Fruit fly (Drosophila melanogaster) whole organism, embryonic: Measurements from ENCODE around the gene CG31029.

Experiments
- CG11456 ChIP-seq: fragments of 200-800 bp; sonication (Bioruptor generic); IDR thresholded peaks from 3 replicates; pipeline ENCODE4 v1.3.6; 2022; ENCODE audit warnings: missing biosample characterization, missing genetic modification characterization
- CG15073 ChIP-seq: fragments of 200-800 bp; sonication (Bioruptor generic); optimal IDR thresholded peaks from 2 replicates; lab custom pipeline; 2016; ENCODE audit warnings: missing biosample characterization, missing genetic modification characterization
- Eip74EF ChIP-seq, 2 experiments: fragments of 200-800 bp in 1 of 2; fragments of >200 bp in 1 of 2; sonication (Bioruptor generic) in 1 of 2; optimal IDR thresholded peaks; 2 replicates each; lab custom pipeline; 2017 to 2019; ENCODE audit warnings: missing biosample characterization in 2 of 2, missing genetic modification characterization in 2 of 2, mild to moderate bottlenecking in 1 of 2, moderate library complexity in 1 of 2
- Elba2 ChIP-seq: fragments of 200-800 bp; sonication (Bioruptor generic); optimal IDR thresholded peaks from 3 replicates; lab custom pipeline; 2016; ENCODE audit warnings: missing biosample characterization, missing genetic modification characterization
- Mad ChIP-seq: fragments of 200-800 bp; sonication (Bioruptor generic); optimal IDR thresholded peaks from 2 replicates; lab custom pipeline; 2016; ENCODE audit warnings: missing biosample characterization, missing genetic modification characterization
- NFAT ChIP-seq: fragments of 200-800 bp; sonication (Bioruptor generic); IDR thresholded peaks from 2 replicates; pipeline ENCODE4 v1.3.6; 2022; ENCODE audit warnings: missing biosample characterization, missing genetic modification characterization
- Six4 ChIP-seq: fragments of 200-800 bp; sonication (Bioruptor generic); optimal IDR thresholded peaks from 2 replicates; lab custom pipeline; 2016; ENCODE audit warnings: missing biosample characterization, missing genetic modification characterization
- Xbp1 ChIP-seq: fragments of 200-800 bp; sonication (Bioruptor generic); optimal IDR thresholded peaks from 3 replicates; lab custom pipeline; 2016; ENCODE audit warnings: missing biosample characterization, mild to moderate bottlenecking, missing genetic modification characterization
- fru ChIP-seq: fragments of >200 bp; optimal IDR thresholded peaks from 2 replicates; lab custom pipeline; 2017
- pan ChIP-seq, 4 experiments: fragments of >200 bp in 3 of 4; fragments of 200-800 bp in 1 of 4; sonication (Bioruptor generic) in 1 of 4; optimal IDR thresholded peaks in 3 of 4; IDR thresholded peaks in 1 of 4; 2 replicates each; pipeline versions ENCODE4 v1.3.6 to Lab custom; 2017 to 2022; ENCODE audit warnings: missing biosample characterization in 2 of 4, missing genetic modification characterization in 2 of 4, mixed read lengths in 1 of 4
- schlank ChIP-seq: fragments of 200-800 bp; sonication (Bioruptor generic); optimal IDR thresholded peaks from 2 replicates; lab custom pipeline; 2018; ENCODE audit warnings: missing biosample characterization, mild to moderate bottlenecking, missing genetic modification characterization
- ssp ChIP-seq: fragments of 200-800 bp; sonication (Bioruptor generic); IDR thresholded peaks from 2 replicates; pipeline ENCODE4 v1.3.6; 2022; ENCODE audit warnings: missing biosample characterization, missing genetic modification characterization

dm6 chr3R:30164162-30164561 is 32.0 kb upstream of the CG31029 start:
- no peak for TF ChIP-seq Elba2 (GFP tag; lab: Kevin White, UChicago)
- no peak for TF ChIP-seq CG15073 (GFP tag; lab: Kevin White, UChicago)
- no peak for TF ChIP-seq ssp (GFP tag; lab: Robert Waterston, UW)
- TF ChIP-seq fru (lab: Kevin White, UChicago), result no peak
- no peak for TF ChIP-seq CG11456
- no peak for TF ChIP-seq NFAT (GFP tag; lab: Robert Waterston, UW)
- no peak for TF ChIP-seq pan (optimal IDR thresholded peaks at IDR 0.05; lab: Kevin White, UChicago)
- TF ChIP-seq pan (GFP tag; optimal IDR thresholded peaks at IDR 0.05 in 1 of 2, IDR thresholded peaks at IDR 0.05 in 1 of 2), result peak in 1 of 2 experiments; percentile 62
- no peak for TF ChIP-seq Mad (GFP tag; lab: Kevin White, UChicago)
- TF ChIP-seq Eip74EF (GFP tag; optimal IDR thresholded peaks at IDR 0.05; lab: Kevin White, UChicago), result peak in 1 of 2 experiments; percentile 42
- no peak for TF ChIP-seq Six4 (GFP tag; lab: Kevin White, UChicago)
- no peak for TF ChIP-seq schlank (tag; lab: Kevin White, UChicago)
- TF ChIP-seq Xbp1 (GFP tag; lab: Kevin White, UChicago), result peak; percentile 32
